Fruit fly (Drosophila melanogaster): ENCODE measurements around the gene BicD.
A peak's percentile ranks its signal among the peaks of the same experiment; 100 is the strongest.

Gene BicD

dm6 chr2L:17484174-17484573 is 11.2 kb upstream of the BicD start, which contains the start of the genes GCS2beta and CG5131 (continued):
- TF ChIP-seq CG14860 (GFP tag; IDR thresholded peaks at IDR 0.05; ENCODE audit: partially characterized antibody) (peak; percentile 88), lola (GFP tag; optimal IDR thresholded peaks at IDR 0.05) (peak in 1 of 3 experiments; percentile 84), CG6254 (GFP tag; optimal IDR thresholded peaks at IDR 0.05) (peak; percentile 71), CG3838 (GFP tag; optimal IDR thresholded peaks at IDR 0.05) (peak; percentile 71), CG11456 (GFP tag; IDR thresholded peaks at IDR 0.05) (peak; percentile 97), E2f2 (GFP tag; IDR thresholded peaks at IDR 0.05) (peak; percentile 84), gsb-n (tag; optimal IDR thresholded peaks at IDR 0.05) (peak; percentile 90), odd (GFP tag; optimal IDR thresholded peaks at IDR 0.05) (peak; percentile 63), CG30020 (tag; optimal IDR thresholded peaks at IDR 0.05) (peak; percentile 66), CG18599 (GFP tag; optimal IDR thresholded peaks at IDR 0.05) (peak; percentile 92), CG33557 (GFP tag; optimal IDR thresholded peaks at IDR 0.05) (peak; percentile 52), CG8359 (GFP tag; optimal IDR thresholded peaks at IDR 0.05; ENCODE audit: borderline replicate concordance) (peak; percentile 42), Camta (GFP tag; optimal IDR thresholded peaks at IDR 0.05) (peak; percentile 93), CG7372 (GFP tag; IDR thresholded peaks at IDR 0.05) (peak; percentile 94), CG18764 (GFP tag; optimal IDR thresholded peaks at IDR 0.05) (peak; percentile 91), CoRest (tag; optimal IDR thresholded peaks at IDR 0.05) (peak; percentile 93), Xrp1 (GFP tag; IDR thresholded peaks at IDR 0.05) (peak; percentile 92), CG31388 (GFP tag; optimal IDR thresholded peaks at IDR 0.05) (peak; percentile 89), CG11398 (GFP tag; optimal IDR thresholded peaks at IDR 0.05) (peak; percentile 92), jigr1 (GFP tag; IDR thresholded peaks at IDR 0.05) (peak; percentile 81), CG13296 (GFP tag; optimal IDR thresholded peaks at IDR 0.05) (peak; percentile 79), prd (optimal IDR thresholded peaks at IDR 0.05) (no peak), prd (GFP tag; IDR thresholded peaks at IDR 0.05) (peak; percentile 96), gem (tag; optimal IDR thresholded peaks at IDR 0.05) (peak; percentile 95), sisA (GFP tag; IDR thresholded peaks at IDR 0.05) (peak; percentile 95), CG18262 (tag; optimal IDR thresholded peaks at IDR 0.05) (peak; percentile 81), CG10366 (GFP tag; IDR thresholded peaks at IDR 0.05) (peak; percentile 93), phol (tag; optimal IDR thresholded peaks at IDR 0.05) (peak; percentile 95), CG14667 (GFP tag; IDR thresholded peaks at IDR 0.05) (peak; percentile 92), h (optimal IDR thresholded peaks at IDR 0.05) (no peak), wek (GFP tag; optimal IDR thresholded peaks at IDR 0.05) (peak; percentile 72), wor (GFP tag; IDR thresholded peaks at IDR 0.05) (peak; percentile 85), E2f1 (GFP tag; IDR thresholded peaks at IDR 0.05) (peak; percentile 91), Hr51 (GFP tag; optimal IDR thresholded peaks at IDR 0.05) (peak; percentile 90 to 95), trh (GFP tag; optimal IDR thresholded peaks at IDR 0.05) (peak; percentile 86), B-H1 (GFP tag; IDR thresholded peaks at IDR 0.05) (peak; percentile 86), NFAT (GFP tag; IDR thresholded peaks at IDR 0.05) (peak; percentile 95), CG11504 (tag; optimal IDR thresholded peaks at IDR 0.05) (peak; percentile 85), CG17612 (GFP tag; IDR thresholded peaks at IDR 0.05) (peak; percentile 88), CG14050 (GFP tag; IDR thresholded peaks at IDR 0.05) (peak; percentile 93), sima (GFP tag; optimal IDR thresholded peaks at IDR 0.05) (peak; percentile 71), kay (GFP tag; optimal IDR thresholded peaks at IDR 0.05) (peak; percentile 91), nau (GFP tag; optimal IDR thresholded peaks at IDR 0.05) (peak; percentile 85), Sox100B (GFP tag; optimal IDR thresholded peaks at IDR 0.05) (peak; percentile 77), CG8478 (optimal IDR thresholded peaks at IDR 0.05) (no peak), CG4282 (GFP tag; optimal IDR thresholded peaks at IDR 0.05) (peak; percentile 92), CG11696 (GFP tag; IDR thresholded peaks at IDR 0.05) (peak; percentile 69), CG4360 (GFP tag; IDR thresholded peaks at IDR 0.05) (peak; percentile 49; the same call in 1 of the 2 replicates), CG10543 (GFP tag; optimal IDR thresholded peaks at IDR 0.05) (peak; percentile 71), Awh (GFP tag; IDR thresholded peaks at IDR 0.05) (peak; percentile 87), Lpt (GFP tag; optimal IDR thresholded peaks at IDR 0.05) (no peak), CG31365 (tag; optimal IDR thresholded peaks at IDR 0.05) (peak; percentile 53)

All from whole organism, embryonic.